Worm (Caenorhabditis elegans): ENCODE results near the gene eif-1.

ce11 chrII:4949380-4949950 lies 43.9 kb downstream of the eif-1 start, which contains the start of the genes try-1 and zyg-12:
- TF ChIP-seq med-1 (GFP tag; optimal IDR thresholded peaks at IDR 0.05; ENCODE audit: insufficient read depth): no peak
- no peak for TF ChIP-seq cog-1 (tag; optimal IDR thresholded peaks at IDR 0.05)
- no peak for TF ChIP-seq tab-1 (GFP tag; IDR thresholded peaks at IDR 0.05)
- no peak for TF ChIP-seq ztf-23 (GFP tag; IDR thresholded peaks at IDR 0.05)
- no peak for TF ChIP-seq flt-1 (GFP tag; IDR thresholded peaks at IDR 0.05)

All from whole organism, midembryonic.